Worm (Caenorhabditis elegans) whole organism, L3 larva: Measurements from ENCODE around the gene unc-31.
A peak's percentile ranks its signal among the peaks of the same experiment; 100 is the strongest.

Experiments used
- R02D3.7 ChIP-seq: fragments of 150-350 bp; optimal IDR thresholded peaks from 2 replicates; lab custom pipeline; 2014; ENCODE audit warnings: missing biosample characterization, missing genetic modification characterization
- aly-2 ChIP-seq: fragments of 150-350 bp; optimal IDR thresholded peaks from 2 replicates; lab custom pipeline; 2014; ENCODE audit warnings: missing biosample characterization, missing genetic modification characterization
- ama-1 ChIP-seq: fragments of 150-350 bp; optimal IDR thresholded peaks from 2 replicates; lab custom pipeline; 2018
- ceh-16 ChIP-seq: sonication (generic microtip); optimal IDR thresholded peaks from 2 replicates; lab custom pipeline; 2017; ENCODE audit warnings: missing biosample characterization, missing genetic modification characterization
- ceh-82 ChIP-seq: fragments of 150-350 bp; optimal IDR thresholded peaks from 2 replicates; lab custom pipeline; 2014; ENCODE audit warnings: missing biosample characterization, missing genetic modification characterization
- ceh-9 ChIP-seq: sonication (generic microtip); optimal IDR thresholded peaks from 2 replicates; lab custom pipeline; 2018; ENCODE audit warnings: missing biosample characterization, missing genetic modification characterization
- daf-12 ChIP-seq: fragments of 150-350 bp; optimal IDR thresholded peaks from 2 replicates; lab custom pipeline; 2014; ENCODE audit warnings: missing biosample characterization, missing genetic modification reagents, missing genetic modification characterization
- egl-27 ChIP-seq: sonication (generic microtip); optimal IDR thresholded peaks from 4 replicates; lab custom pipeline; 2017; ENCODE audit warnings: missing biosample characterization, missing genetic modification reagents, missing genetic modification characterization
- elt-1 ChIP-seq: fragments of 150-350 bp; optimal IDR thresholded peaks from 2 replicates; lab custom pipeline; 2014; ENCODE audit warnings: missing biosample characterization, missing genetic modification characterization
- elt-2 ChIP-seq: sonication (generic microtip); optimal IDR thresholded peaks from 2 replicates; lab custom pipeline; 2016; ENCODE audit warnings: missing genetic modification reagents, mild to moderate bottlenecking, missing genetic modification characterization, missing compliant biosample characterization
- elt-3 ChIP-seq, 3 experiments: fragments of 150-350 bp in 1 of 3; sonication (generic microtip) in 2 of 3; optimal IDR thresholded peaks; 2 replicates in 2 of 3; 4 replicates in 1 of 3; lab custom pipeline; 2014 to 2017; ENCODE audit warnings: missing biosample characterization in 3 of 3, missing genetic modification characterization in 3 of 3
- eor-1 ChIP-seq, 2 experiments: fragments of 150-350 bp; optimal IDR thresholded peaks; 2 replicates each; lab custom pipeline; 2014 to 2018; ENCODE audit warnings: missing biosample characterization in 2 of 2, missing genetic modification characterization in 2 of 2
- fkh-10 ChIP-seq: sonication (generic microtip); optimal IDR thresholded peaks from 2 replicates; lab custom pipeline; 2017; ENCODE audit warnings: missing biosample characterization, missing genetic modification reagents, missing genetic modification characterization
- fkh-2 ChIP-seq: fragments of 150-350 bp; optimal IDR thresholded peaks from 2 replicates; lab custom pipeline; 2014; ENCODE audit warnings: missing biosample characterization, missing genetic modification reagents, missing genetic modification characterization
- fos-1 ChIP-seq: fragments of 150-350 bp; optimal IDR thresholded peaks from 2 replicates; lab custom pipeline; 2014; ENCODE audit warnings: missing biosample characterization, missing genetic modification characterization
- hmg-11 ChIP-seq: sonication (generic microtip); optimal IDR thresholded peaks from 2 replicates; lab custom pipeline; 2016; ENCODE audit warnings: missing genetic modification characterization, missing compliant biosample characterization
- jun-1 ChIP-seq: fragments of 150-350 bp; optimal IDR thresholded peaks from 2 replicates; lab custom pipeline; 2014; ENCODE audit warnings: missing biosample characterization, missing genetic modification reagents, missing genetic modification characterization
- lsy-12 ChIP-seq: sonication (generic microtip); optimal IDR thresholded peaks from 2 replicates; lab custom pipeline; 2016; ENCODE audit warnings: mild to moderate bottlenecking, missing genetic modification characterization, missing compliant biosample characterization
- mml-1 ChIP-seq: fragments of 150-350 bp; sonication (generic microtip); optimal IDR thresholded peaks from 3 replicates; lab custom pipeline; 2014; ENCODE audit warnings: missing biosample characterization, missing genetic modification characterization
- nfya-1 ChIP-seq: sonication (generic microtip); optimal IDR thresholded peaks from 2 replicates; lab custom pipeline; 2017; ENCODE audit warnings: missing genetic modification characterization, mild to moderate bottlenecking, missing compliant biosample characterization, antibody characterized with exemption, moderate library complexity; ENCODE audit not compliant: insufficient read depth
- nhr-11 ChIP-seq: fragments of 150-350 bp; optimal IDR thresholded peaks from 2 replicates; lab custom pipeline; 2014; ENCODE audit warnings: missing biosample characterization, missing genetic modification characterization
- nhr-23 ChIP-seq: fragments of 150-350 bp; optimal IDR thresholded peaks from 2 replicates; lab custom pipeline; 2014; ENCODE audit warnings: missing biosample characterization, missing genetic modification reagents, missing genetic modification characterization
- nhr-237 ChIP-seq: fragments of 150-350 bp; optimal IDR thresholded peaks from 2 replicates; lab custom pipeline; 2014; ENCODE audit warnings: missing biosample characterization, missing genetic modification characterization
- nhr-25 ChIP-seq: sonication (generic microtip); optimal IDR thresholded peaks from 2 replicates; lab custom pipeline; 2017; ENCODE audit warnings: missing biosample characterization, missing genetic modification characterization
- nhr-43 ChIP-seq: sonication (generic microtip); optimal IDR thresholded peaks from 2 replicates; lab custom pipeline; 2016; ENCODE audit warnings: mild to moderate bottlenecking, missing genetic modification characterization, missing compliant biosample characterization; ENCODE audit not compliant: poor library complexity, severe bottlenecking
- nhr-77 ChIP-seq: fragments of 150-350 bp; optimal IDR thresholded peaks from 2 replicates; lab custom pipeline; 2014; ENCODE audit warnings: missing biosample characterization, missing genetic modification characterization
- pha-4 ChIP-seq: fragments of 150-350 bp; optimal IDR thresholded peaks from 2 replicates; lab custom pipeline; 2014; ENCODE audit warnings: missing biosample characterization, missing genetic modification reagents, missing genetic modification characterization
- sea-2 ChIP-seq: fragments of 150-350 bp; sonication (generic microtip); optimal IDR thresholded peaks from 4 replicates; lab custom pipeline; 2014; ENCODE audit warnings: missing biosample characterization, missing genetic modification reagents, missing genetic modification characterization
- skn-1 ChIP-seq: fragments of 150-350 bp; optimal IDR thresholded peaks from 2 replicates; lab custom pipeline; 2014; ENCODE audit warnings: missing biosample characterization, missing genetic modification characterization
- snpc-4 ChIP-seq: fragments of 150-350 bp; optimal IDR thresholded peaks from 2 replicates; lab custom pipeline; 2014; ENCODE audit warnings: missing biosample characterization, missing genetic modification characterization
- tbx-2 ChIP-seq: sonication (generic microtip); optimal IDR thresholded peaks from 2 replicates; lab custom pipeline; 2016; ENCODE audit warnings: mild to moderate bottlenecking, missing genetic modification characterization, missing compliant biosample characterization
- unc-39 ChIP-seq: sonication (generic microtip); optimal IDR thresholded peaks from 4 replicates; lab custom pipeline; 2017; ENCODE audit warnings: missing biosample characterization, missing genetic modification characterization
- unc-62 ChIP-seq: fragments of 150-350 bp; sonication (generic microtip); optimal IDR thresholded peaks from 4 replicates; lab custom pipeline; 2014; ENCODE audit warnings: missing biosample characterization, missing genetic modification reagents, missing genetic modification characterization

unc-31 gene

ce11 chrIV:12771414-12771813 lies 2.3 kb upstream of the unc-31 start (continued):
- TF ChIP-seq ceh-82 (no peak), ceh-16 (tag; lab: Kevin White, UChicago) (no peak), tbx-2 (tag; lab: Kevin White, UChicago) (peak; percentile 38), ceh-9 (no peak), nhr-23 (tag; lab: Kevin White, UChicago) (no peak), fos-1 (tag; lab: Kevin White, UChicago) (no peak), pha-4 (no peak), fkh-2 (no peak), ama-1 (no peak), elt-3 (tag; optimal IDR thresholded peaks at IDR 0.05; lab: Kevin White, UChicago) (no peak), nhr-11 (tag; lab: Kevin White, UChicago) (peak; percentile 43), nhr-237 (no peak), skn-1 (tag; lab: Kevin White, UChicago) (no peak), jun-1 (no peak), sea-2 (GFP tag; lab: Kevin White, UChicago) (no peak)

- no peak for TF ChIP-seq ceh-16 (tag; lab: Kevin White, UChicago)
- TF ChIP-seq elt-1 (tag; lab: Kevin White, UChicago) = no peak
- no peak for TF ChIP-seq unc-62 (GFP tag; lab: Kevin White, UChicago)
- no peak for TF ChIP-seq ceh-9
- no peak for TF ChIP-seq fkh-2
- no peak for TF ChIP-seq nhr-25 (tag; lab: Kevin White, UChicago)
- no peak for TF ChIP-seq unc-39 (tag; lab: Kevin White, UChicago)
- TF ChIP-seq fkh-10 = no peak
- no peak for TF ChIP-seq nhr-43 (tag; lab: Kevin White, UChicago)
- TF ChIP-seq aly-2 (tag; lab: Kevin White, UChicago) = no peak
- TF ChIP-seq egl-27 (tag; lab: Kevin White, UChicago) = no peak
- no peak for TF ChIP-seq mml-1 (tag; lab: Kevin White, UChicago)
- no peak for TF ChIP-seq sea-2 (GFP tag; lab: Kevin White, UChicago)
Measured at ce11 chrIV:12780980-12781379, 7.3 kb downstream of the unc-31 start.

- TF ChIP-seq lsy-12 = no peak
- no peak for TF ChIP-seq fos-1 (tag; lab: Kevin White, UChicago)
- no peak for TF ChIP-seq unc-62 (GFP tag; lab: Kevin White, UChicago)
- TF ChIP-seq nhr-25 (tag; lab: Kevin White, UChicago) = no peak
- TF ChIP-seq sea-2 (GFP tag; lab: Kevin White, UChicago) = no peak
- TF ChIP-seq fkh-2 = no peak
- TF ChIP-seq egl-27 (tag; lab: Kevin White, UChicago) = no peak
- no peak for TF ChIP-seq pha-4
- no peak for TF ChIP-seq elt-2
- no peak for TF ChIP-seq fkh-10
- TF ChIP-seq eor-1 (tag; optimal IDR thresholded peaks at IDR 0.05; lab: Kevin White, UChicago) = no peak
- TF ChIP-seq hmg-11 = no peak
- no peak for TF ChIP-seq R02D3.7 (tag; lab: Kevin White, UChicago)
- TF ChIP-seq nhr-237 = no peak
Measured at ce11 chrIV:12781804-12782449, 8.3 kb downstream of the unc-31 start.

- TF ChIP-seq nfya-1 = peak; percentile 67
- TF ChIP-seq ceh-16 (tag; lab: Kevin White, UChicago) = no peak
- TF ChIP-seq, all 47 proteins: peak for 1
Measured at ce11 chrIV:12783165-12783564, 9.5 kb downstream of the unc-31 start.

- TF ChIP-seq nhr-77 (tag; lab: Kevin White, UChicago) (no peak), elt-2 (no peak), snpc-4 (tag; lab: Kevin White, UChicago) (peak; percentile 12), daf-12 (no peak)
- TF ChIP-seq, all 47 proteins: peak for 1
Measured at ce11 chrIV:12785988-12786387, 12.3 kb downstream of the unc-31 start.

- peak; percentile 10 for TF ChIP-seq elt-2
Measured at ce11 chrIV:12786996-12787395, 13.3 kb downstream of the unc-31 start.
